Worm (Caenorhabditis elegans) whole organism, mixed stage, embryonic: ENCODE measurements around the gene nspc-1.

ENCODE experiments used
- M03D4.4 ChIP-seq: sonication (generic microtip); optimal IDR thresholded peaks from 2 replicates; lab custom pipeline; 2017; ENCODE audit warnings: mild to moderate bottlenecking, missing genetic modification characterization, missing compliant biosample characterization
- bed-3 ChIP-seq: fragments of 200-800 bp; sonication (Bioruptor generic); optimal IDR thresholded peaks from 3 replicates; lab custom pipeline; 2018; ENCODE audit warnings: mild to moderate bottlenecking, missing genetic modification characterization, moderate library complexity, missing compliant biosample characterization
- blmp-1 ChIP-seq: fragments of 150-350 bp; optimal IDR thresholded peaks from 2 replicates; lab custom pipeline; 2014; ENCODE audit warnings: missing biosample characterization, missing genetic modification characterization
- ceh-39 ChIP-seq: fragments of 150-350 bp; optimal IDR thresholded peaks from 2 replicates; lab custom pipeline; 2014; ENCODE audit warnings: missing biosample characterization, missing genetic modification characterization
- ceh-43 ChIP-seq: fragments of 200-800 bp; sonication (Bioruptor generic); optimal IDR thresholded peaks from 2 replicates; lab custom pipeline; 2018; ENCODE audit warnings: mild to moderate bottlenecking, missing genetic modification characterization, moderate library complexity, missing compliant biosample characterization
- ceh-83 ChIP-seq: fragments of 200-800 bp; sonication (Bioruptor generic); optimal IDR thresholded peaks from 2 replicates; lab custom pipeline; 2018; ENCODE audit warnings: mild to moderate bottlenecking, missing genetic modification characterization, missing compliant biosample characterization
- drap-1 ChIP-seq: fragments of 200-800 bp; sonication (Bioruptor generic); optimal IDR thresholded peaks from 3 replicates; lab custom pipeline; 2018; ENCODE audit warnings: mild to moderate bottlenecking, missing genetic modification characterization, missing compliant biosample characterization
- elt-1 ChIP-seq: sonication (generic microtip); optimal IDR thresholded peaks from 2 replicates; lab custom pipeline; 2017; ENCODE audit warnings: missing genetic modification characterization, mild to moderate bottlenecking, missing compliant biosample characterization, antibody characterized with exemption, moderate library complexity, borderline replicate concordance; ENCODE audit not compliant: insufficient read depth
- elt-3 ChIP-seq: fragments of 150-350 bp; optimal IDR thresholded peaks from 2 replicates; lab custom pipeline; 2014; ENCODE audit warnings: missing biosample characterization, missing genetic modification characterization
- flh-1 ChIP-seq: fragments of 200-800 bp; sonication (Bioruptor generic); optimal IDR thresholded peaks from 2 replicates; lab custom pipeline; 2018; ENCODE audit warnings: mild to moderate bottlenecking, missing genetic modification characterization, moderate library complexity, missing compliant biosample characterization
- ham-2 ChIP-seq: fragments of 200-800 bp; sonication (Bioruptor generic); optimal IDR thresholded peaks from 2 replicates; lab custom pipeline; 2018; ENCODE audit warnings: mild to moderate bottlenecking, missing genetic modification characterization, missing compliant biosample characterization
- hlh-1 ChIP-seq: fragments of 150-350 bp; optimal IDR thresholded peaks from 2 replicates; lab custom pipeline; 2014; ENCODE audit warnings: missing biosample characterization, missing genetic modification reagents, missing genetic modification characterization
- lin-13 ChIP-seq: fragments of 150-350 bp; optimal IDR thresholded peaks from 2 replicates; lab custom pipeline; 2014; ENCODE audit warnings: missing biosample characterization, missing genetic modification characterization
- lin-32 ChIP-seq: fragments of 200-800 bp; sonication (Bioruptor generic); optimal IDR thresholded peaks from 2 replicates; lab custom pipeline; 2018; ENCODE audit warnings: mild to moderate bottlenecking, missing genetic modification characterization, missing compliant biosample characterization
- lsy-2 ChIP-seq: fragments of 150-350 bp; optimal IDR thresholded peaks from 2 replicates; lab custom pipeline; 2014; ENCODE audit warnings: missing biosample characterization, missing genetic modification characterization
- mab-5 ChIP-seq: fragments of 150-350 bp; optimal IDR thresholded peaks from 2 replicates; lab custom pipeline; 2014; ENCODE audit warnings: missing biosample characterization, missing genetic modification characterization
- mep-1 ChIP-seq: fragments of 150-350 bp; optimal IDR thresholded peaks from 2 replicates; lab custom pipeline; 2017; ENCODE audit warnings: missing biosample characterization, missing genetic modification reagents, missing genetic modification characterization, inconsistent platforms
- mls-2 ChIP-seq: sonication (generic microtip); optimal IDR thresholded peaks from 2 replicates; lab custom pipeline; 2016; ENCODE audit warnings: mild to moderate bottlenecking, missing genetic modification characterization, moderate library complexity, missing compliant biosample characterization
- nhr-12 ChIP-seq: fragments of 150-350 bp; optimal IDR thresholded peaks from 2 replicates; lab custom pipeline; 2014; ENCODE audit warnings: missing biosample characterization, missing genetic modification characterization
- nhr-2 ChIP-seq: fragments of 150-350 bp; optimal IDR thresholded peaks from 2 replicates; lab custom pipeline; 2014; ENCODE audit warnings: missing biosample characterization, missing genetic modification characterization
- nhr-237 ChIP-seq: fragments of 150-350 bp; optimal IDR thresholded peaks from 2 replicates; lab custom pipeline; 2014; ENCODE audit warnings: missing biosample characterization, missing genetic modification characterization
- nhr-28 ChIP-seq: fragments of 150-350 bp; optimal IDR thresholded peaks from 2 replicates; lab custom pipeline; 2014; ENCODE audit warnings: missing biosample characterization, missing genetic modification characterization
- nhr-76 ChIP-seq: sonication (generic microtip); optimal IDR thresholded peaks from 2 replicates; lab custom pipeline; 2017; ENCODE audit warnings: missing biosample characterization, missing genetic modification characterization
- pha-4 ChIP-seq: fragments of 150-350 bp; optimal IDR thresholded peaks from 2 replicates; lab custom pipeline; 2018; ENCODE audit warnings: missing biosample characterization, missing genetic modification reagents, missing genetic modification characterization
- sem-2 ChIP-seq: fragments of 200-800 bp; sonication (Bioruptor generic); optimal IDR thresholded peaks from 2 replicates; lab custom pipeline; 2018; ENCODE audit warnings: mild to moderate bottlenecking, missing genetic modification characterization, missing compliant biosample characterization
- snpc-4 ChIP-seq: fragments of 150-350 bp; optimal IDR thresholded peaks from 2 replicates; lab custom pipeline; 2014; ENCODE audit warnings: missing biosample characterization, missing genetic modification characterization
- sptf-1 ChIP-seq: sonication (generic microtip); optimal IDR thresholded peaks from 2 replicates; lab custom pipeline; 2017; ENCODE audit warnings: mild to moderate bottlenecking, missing genetic modification characterization, moderate library complexity, missing compliant biosample characterization
- tbx-8 ChIP-seq: fragments of 200-800 bp; sonication (Bioruptor generic); optimal IDR thresholded peaks from 2 replicates; lab custom pipeline; 2018; ENCODE audit warnings: mild to moderate bottlenecking, missing genetic modification characterization, moderate library complexity, missing compliant biosample characterization
- unc-120 ChIP-seq: sonication (generic microtip); optimal IDR thresholded peaks from 2 replicates; lab custom pipeline; 2017; ENCODE audit warnings: missing genetic modification characterization, missing compliant biosample characterization; ENCODE audit not compliant: poor library complexity, severe bottlenecking
- unc-62 ChIP-seq: fragments of 150-350 bp; optimal IDR thresholded peaks from 2 replicates; lab custom pipeline; 2014; ENCODE audit warnings: missing biosample characterization, missing genetic modification reagents, missing genetic modification characterization
- ztf-11 ChIP-seq: fragments of 150-350 bp; optimal IDR thresholded peaks from 2 replicates; lab custom pipeline; 2014; ENCODE audit warnings: missing biosample characterization, missing genetic modification characterization

Gene nspc-1

ce11 chrX:8521614-8522013 is 13.3 kb downstream of the nspc-1 start, which contains the start of gene C03G5.14:
TSS of gene C03G5.14 (plus strand) at chrX:8521914.
- TF ChIP-seq nhr-2 (no peak), lin-13 (tag; lab: Kevin White, UChicago) (no peak), blmp-1 (tag; lab: Kevin White, UChicago) (no peak), nhr-76 (tag; lab: Kevin White, UChicago) (no peak), hlh-1 (no peak), ceh-39 (tag; lab: Kevin White, UChicago) (no peak), lin-32 (GFP tag; lab: Kevin White, UChicago) (no peak), ceh-83 (no peak), nhr-237 (tag; lab: Kevin White, UChicago) (no peak), bed-3 (GFP tag; lab: Kevin White, UChicago) (no peak), nhr-28 (tag; lab: Kevin White, UChicago) (no peak), mab-5 (tag; lab: Kevin White, UChicago) (no peak), unc-62 (no peak)

DNA sequence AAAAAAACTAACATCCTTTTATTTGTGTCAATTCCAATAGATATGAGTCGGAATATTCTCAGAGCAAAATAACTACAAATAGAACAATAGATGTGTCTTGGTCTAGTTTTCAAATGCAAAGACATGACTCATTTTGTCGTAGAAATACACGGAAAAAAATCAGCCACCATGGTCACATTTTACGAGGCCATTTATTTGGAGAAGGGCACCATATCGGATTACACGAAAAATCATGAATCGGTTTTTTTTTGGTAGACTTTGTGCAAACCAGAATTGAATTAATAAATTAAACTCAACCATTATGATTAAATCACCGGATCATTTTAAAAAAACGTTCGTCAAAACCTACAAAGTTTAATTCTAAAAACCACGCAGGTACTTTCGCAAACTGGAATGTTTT is 14.5 kb downstream of the nspc-1 start, which contains the start of gene H03E18.2:
H03E18.2 (minus strand) TSS at position 101 of the 400 bp plus-strand sequence.
- TF ChIP-seq pha-4 (tag; lab: Kevin White, UChicago) (no peak), snpc-4 (no peak), nhr-2 (no peak), ceh-39 (tag; lab: Kevin White, UChicago) (no peak), M03D4.4 (tag; lab: Kevin White, UChicago) (no peak), mep-1 (tag; lab: Kevin White, UChicago) (no peak)

DNA sequence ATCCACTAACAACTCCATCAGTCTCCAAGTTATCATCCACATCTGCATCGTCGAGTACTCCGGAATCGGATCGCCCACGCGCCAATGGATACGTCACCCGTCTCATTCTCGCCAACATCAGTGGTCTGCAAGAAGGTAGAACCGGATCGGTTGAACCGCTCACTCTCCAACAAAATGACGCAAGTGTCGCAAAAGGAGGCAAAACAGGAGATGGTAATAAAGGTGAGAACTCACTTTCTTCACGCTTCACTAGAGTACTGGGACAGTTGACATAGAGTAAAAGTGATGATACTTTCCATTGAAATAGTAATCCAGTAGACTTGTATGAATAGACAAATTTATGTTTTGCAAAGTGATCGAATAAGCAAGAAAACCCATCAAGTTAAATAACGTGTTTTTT is 25.8 kb downstream of the nspc-1 start:
- no peak for TF ChIP-seq drap-1 (GFP tag; lab: Kevin White, UChicago)

DNA sequence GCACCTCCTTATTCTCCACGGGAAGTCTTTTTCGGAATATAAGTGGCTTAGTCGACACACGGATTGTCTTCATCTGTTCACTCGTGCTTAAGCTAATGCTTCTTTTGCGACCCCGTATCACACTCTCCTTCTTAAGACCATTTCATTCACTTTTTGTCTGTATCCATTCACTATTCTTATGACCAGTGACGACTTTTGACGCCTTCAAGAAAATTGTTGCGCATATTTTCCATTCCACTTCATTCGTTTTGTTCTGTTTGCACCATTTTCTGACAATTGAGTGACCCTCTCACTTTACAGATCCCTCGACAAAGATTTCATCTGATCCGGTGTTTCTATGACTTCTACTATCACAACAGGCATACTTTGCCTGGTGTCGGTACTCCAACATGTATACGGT is 27.3 kb downstream of the nspc-1 start, which contains the start of gene H03E18.1:
H03E18.1 (plus strand) TSS at position 301 of the 400 bp plus-strand sequence.
- TF ChIP-seq M03D4.4 (tag; lab: Kevin White, UChicago) (no peak), ham-2 (GFP tag; lab: Kevin White, UChicago) (no peak), pha-4 (tag; lab: Kevin White, UChicago) (no peak), unc-62 (no peak), hlh-1 (no peak)

DNA sequence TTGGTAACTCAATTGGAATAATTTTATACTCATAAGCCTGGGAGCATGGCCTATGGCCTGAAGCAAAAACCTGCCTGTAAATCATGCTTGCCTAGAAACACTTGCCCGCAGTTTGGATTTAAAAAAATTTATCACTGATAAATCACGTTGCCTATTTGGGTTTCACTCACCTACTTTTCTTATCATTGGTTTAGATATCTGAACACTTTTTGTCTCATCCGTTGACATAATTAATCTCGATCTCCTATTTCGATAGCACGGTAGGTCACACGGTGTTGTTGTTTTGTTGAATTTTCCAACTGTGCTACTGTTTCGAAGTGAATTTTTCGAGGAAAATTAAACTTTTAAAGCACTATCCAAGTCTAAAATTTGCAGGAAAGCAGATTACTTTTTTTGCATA is 27.9 kb downstream of the nspc-1 start:
- no peak for TF ChIP-seq nhr-237 (tag; lab: Kevin White, UChicago)
- TF ChIP-seq nhr-12 (tag; lab: Kevin White, UChicago) = no peak
- TF ChIP-seq M03D4.4 (tag; lab: Kevin White, UChicago) = no peak
- TF ChIP-seq bed-3 (GFP tag; lab: Kevin White, UChicago) = no peak
- TF ChIP-seq sem-2 (GFP tag; lab: Kevin White, UChicago) = no peak
- no peak for TF ChIP-seq ceh-39 (tag; lab: Kevin White, UChicago)
- TF ChIP-seq elt-3 (tag; lab: Kevin White, UChicago) = no peak
- no peak for TF ChIP-seq mep-1 (tag; lab: Kevin White, UChicago)
- TF ChIP-seq ceh-43 (GFP tag; lab: Kevin White, UChicago) = no peak
- no peak for TF ChIP-seq mls-2
- no peak for TF ChIP-seq lin-32 (GFP tag; lab: Kevin White, UChicago)
- TF ChIP-seq tbx-8 = no peak
- TF ChIP-seq lin-13 (tag; lab: Kevin White, UChicago) = no peak
- TF ChIP-seq nhr-76 (tag; lab: Kevin White, UChicago) = no peak
- TF ChIP-seq drap-1 (GFP tag; lab: Kevin White, UChicago) = no peak
- TF ChIP-seq unc-120 (tag; lab: Kevin White, UChicago) = no peak
- no peak for TF ChIP-seq unc-62
- no peak for TF ChIP-seq blmp-1 (tag; lab: Kevin White, UChicago)

DNA sequence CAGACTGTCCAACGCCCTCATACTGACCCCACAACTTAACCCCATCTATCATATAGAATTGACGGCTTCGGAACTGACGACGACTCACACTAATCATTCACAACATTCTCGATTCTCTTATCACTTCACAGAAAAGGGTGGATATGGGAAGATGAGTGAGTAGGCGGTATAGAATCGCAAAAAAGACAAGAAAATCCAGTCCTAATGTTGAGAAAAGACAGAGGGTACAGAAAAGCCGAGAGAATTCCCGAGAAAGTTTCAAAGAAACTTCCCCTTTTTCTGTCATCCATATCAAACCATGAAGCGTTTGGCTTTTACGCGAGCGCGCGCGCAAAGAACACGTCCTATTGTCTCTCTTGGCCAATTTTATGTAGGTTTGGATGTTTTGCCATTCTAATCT is 30.7 kb downstream of the nspc-1 start:
- TF ChIP-seq drap-1 (GFP tag; lab: Kevin White, UChicago) (no peak), flh-1 (no peak), snpc-4 (no peak), sptf-1 (no peak), mep-1 (tag; lab: Kevin White, UChicago) (no peak), ceh-43 (GFP tag; lab: Kevin White, UChicago) (no peak), ztf-11 (no peak), lsy-2 (no peak), blmp-1 (tag; lab: Kevin White, UChicago) (no peak), ceh-83 (no peak), bed-3 (GFP tag; lab: Kevin White, UChicago) (no peak), elt-1 (tag; lab: Kevin White, UChicago) (no peak), elt-3 (tag; lab: Kevin White, UChicago) (no peak), nhr-2 (no peak), nhr-12 (tag; lab: Kevin White, UChicago) (no peak), ham-2 (GFP tag; lab: Kevin White, UChicago) (no peak), nhr-237 (tag; lab: Kevin White, UChicago) (no peak), mls-2 (no peak)
- TF ChIP-seq, all 35 proteins: peak for 0
